Worm (Caenorhabditis elegans) whole organism, L1 larva: ENCODE data around the gene hlb-1.
A peak's percentile ranks its signal among the peaks of the same experiment; 100 is the strongest.

Experiments used
- C04F5.9 ChIP-seq: sonication (generic microtip); optimal IDR thresholded peaks from 2 replicates; lab custom pipeline; 2016; ENCODE audit warnings: missing genetic modification characterization, missing compliant biosample characterization
- C16A3.4 ChIP-seq: fragments of 150-350 bp; optimal IDR thresholded peaks from 2 replicates; lab custom pipeline; 2014; ENCODE audit warnings: missing biosample characterization, missing genetic modification characterization
- F16B12.6 ChIP-seq: fragments of 150-350 bp; optimal IDR thresholded peaks from 2 replicates; lab custom pipeline; 2014; ENCODE audit warnings: missing biosample characterization, missing genetic modification characterization
- ama-1 ChIP-seq: fragments of 150-350 bp; optimal IDR thresholded peaks from 2 replicates; lab custom pipeline; 2014
- blmp-1 ChIP-seq: fragments of 150-350 bp; optimal IDR thresholded peaks from 2 replicates; lab custom pipeline; 2014; ENCODE audit warnings: missing biosample characterization, missing genetic modification characterization
- ceh-63 ChIP-seq: fragments of 200-800 bp; sonication (Bioruptor generic); optimal IDR thresholded peaks from 2 replicates; lab custom pipeline; 2018; ENCODE audit warnings: mild to moderate bottlenecking, missing genetic modification characterization, missing compliant biosample characterization
- ceh-8 ChIP-seq: fragments of 200-800 bp; sonication (Bioruptor generic); optimal IDR thresholded peaks from 2 replicates; lab custom pipeline; 2018; ENCODE audit warnings: mild to moderate bottlenecking, missing genetic modification characterization, moderate library complexity, missing compliant biosample characterization
- ceh-82 ChIP-seq, 3 experiments: fragments of 150-350 bp in 1 of 3; sonication (generic microtip) in 2 of 3; optimal IDR thresholded peaks; 2 replicates each; lab custom pipeline; 2014 to 2017; ENCODE audit warnings: missing biosample characterization in 3 of 3, missing genetic modification characterization in 3 of 3
- dpl-1 ChIP-seq, 3 experiments: fragments of 150-350 bp in 2 of 3; sonication (generic microtip) in 1 of 3; optimal IDR thresholded peaks; 2 replicates each; lab custom pipeline; 2014 to 2017; ENCODE audit warnings: missing biosample characterization in 3 of 3, missing genetic modification characterization in 3 of 3, missing genetic modification reagents in 3 of 3
- dsc-1 ChIP-seq: sonication (generic microtip); optimal IDR thresholded peaks from 2 replicates; lab custom pipeline; 2016; ENCODE audit warnings: mild to moderate bottlenecking, missing genetic modification characterization, missing compliant biosample characterization
- efl-3 ChIP-seq: fragments of 200-800 bp; sonication (Bioruptor generic); optimal IDR thresholded peaks from 2 replicates; lab custom pipeline; 2018; ENCODE audit warnings: mild to moderate bottlenecking, missing genetic modification characterization, missing compliant biosample characterization
- egl-27 ChIP-seq, 2 experiments: fragments of 150-350 bp in 1 of 2; sonication (generic microtip); optimal IDR thresholded peaks; 3 replicates each; lab custom pipeline; 2017 to 2018; ENCODE audit warnings: missing biosample characterization in 2 of 2, missing genetic modification characterization in 2 of 2, missing genetic modification reagents in 2 of 2
- elt-2 ChIP-seq: sonication (generic microtip); optimal IDR thresholded peaks from 2 replicates; lab custom pipeline; 2016; ENCODE audit warnings: missing genetic modification characterization, mild to moderate bottlenecking, inconsistent platforms, missing compliant biosample characterization, missing genetic modification reagents
- elt-3 ChIP-seq, 6 experiments: fragments of 150-350 bp in 1 of 6; sonication (generic microtip); optimal IDR thresholded peaks; 2 replicates each; lab custom pipeline; 2017 to 2018; ENCODE audit warnings: missing biosample characterization in 6 of 6, missing genetic modification characterization in 6 of 6, inconsistent platforms in 1 of 6
- fkh-10 ChIP-seq: sonication (generic microtip); optimal IDR thresholded peaks from 2 replicates; lab custom pipeline; 2017; ENCODE audit warnings: missing biosample characterization, missing genetic modification reagents, missing genetic modification characterization
- fkh-8 ChIP-seq: sonication (generic microtip); optimal IDR thresholded peaks from 2 replicates; lab custom pipeline; 2016; ENCODE audit warnings: mild to moderate bottlenecking, missing genetic modification characterization, missing compliant biosample characterization
- fos-1 ChIP-seq: fragments of 150-350 bp; optimal IDR thresholded peaks from 2 replicates; lab custom pipeline; 2014; ENCODE audit warnings: missing biosample characterization, missing genetic modification characterization
- hpl-2 ChIP-seq: fragments of 150-350 bp; optimal IDR thresholded peaks from 2 replicates; lab custom pipeline; 2014; ENCODE audit warnings: missing biosample characterization, missing genetic modification reagents, missing genetic modification characterization
- irx-1 ChIP-seq: sonication (generic microtip); optimal IDR thresholded peaks from 2 replicates; lab custom pipeline; 2016; ENCODE audit warnings: missing genetic modification characterization, missing compliant biosample characterization
- lin-14 ChIP-seq: fragments of 200-800 bp; sonication (Bioruptor generic); optimal IDR thresholded peaks from 2 replicates; lab custom pipeline; 2018; ENCODE audit warnings: mild to moderate bottlenecking, missing genetic modification characterization, moderate library complexity, missing compliant biosample characterization
- lin-39 ChIP-seq: fragments of 150-350 bp; optimal IDR thresholded peaks from 2 replicates; lab custom pipeline; 2014; ENCODE audit warnings: missing biosample characterization, missing genetic modification reagents, missing genetic modification characterization
- mdl-1 ChIP-seq, 2 experiments: fragments of 150-350 bp; optimal IDR thresholded peaks; 2 replicates each; lab custom pipeline; 2014 to 2017; ENCODE audit warnings: missing biosample characterization in 2 of 2, missing genetic modification characterization in 2 of 2, inconsistent platforms in 1 of 2
- nhr-19 ChIP-seq: fragments of 200-800 bp; sonication (Bioruptor generic); conservative IDR thresholded peaks from 2 replicates; pipeline ENCODE4 v1.3.6; 2022; ENCODE audit warnings: missing genetic modification characterization, missing compliant biosample characterization
- nhr-20 ChIP-seq: sonication (generic microtip); optimal IDR thresholded peaks from 2 replicates; lab custom pipeline; 2016; ENCODE audit warnings: mild to moderate bottlenecking, missing genetic modification characterization, missing compliant biosample characterization
- nhr-47 ChIP-seq: sonication (generic microtip); optimal IDR thresholded peaks from 2 replicates; lab custom pipeline; 2016; ENCODE audit warnings: mild to moderate bottlenecking, missing genetic modification characterization, moderate library complexity, missing compliant biosample characterization
- nhr-71 ChIP-seq: sonication (generic microtip); optimal IDR thresholded peaks from 2 replicates; lab custom pipeline; 2016; ENCODE audit warnings: mild to moderate bottlenecking, missing genetic modification characterization, moderate library complexity, missing compliant biosample characterization
- nhr-77 ChIP-seq: fragments of 150-350 bp; optimal IDR thresholded peaks from 2 replicates; lab custom pipeline; 2014; ENCODE audit warnings: missing biosample characterization, missing genetic modification characterization
- nhr-84 ChIP-seq: sonication (generic microtip); optimal IDR thresholded peaks from 2 replicates; lab custom pipeline; 2017; ENCODE audit warnings: missing biosample characterization, missing genetic modification characterization
- rnt-1 ChIP-seq: sonication (generic microtip); optimal IDR thresholded peaks from 2 replicates; lab custom pipeline; 2016; ENCODE audit warnings: mild to moderate bottlenecking, missing genetic modification characterization, moderate library complexity, missing compliant biosample characterization
- skn-1 ChIP-seq: fragments of 150-350 bp; optimal IDR thresholded peaks from 2 replicates; lab custom pipeline; 2014; ENCODE audit warnings: missing biosample characterization, missing genetic modification characterization
- snu-23 ChIP-seq: sonication (generic microtip); optimal IDR thresholded peaks from 2 replicates; lab custom pipeline; 2016; ENCODE audit warnings: missing genetic modification characterization, missing compliant biosample characterization
- tlp-1 ChIP-seq: fragments of 150-350 bp; optimal IDR thresholded peaks from 2 replicates; lab custom pipeline; 2014; ENCODE audit warnings: missing biosample characterization, missing genetic modification characterization
- unc-130 ChIP-seq: fragments of 150-350 bp; optimal IDR thresholded peaks from 2 replicates; lab custom pipeline; 2017; ENCODE audit warnings: missing biosample characterization, missing genetic modification characterization, inconsistent platforms
- unc-30 ChIP-seq: sonication (generic microtip); optimal IDR thresholded peaks from 2 replicates; lab custom pipeline; 2017; ENCODE audit warnings: missing biosample characterization, missing genetic modification characterization
- unc-62 ChIP-seq: fragments of 150-350 bp; optimal IDR thresholded peaks from 2 replicates; lab custom pipeline; 2014; ENCODE audit warnings: missing biosample characterization, missing genetic modification reagents, missing genetic modification characterization
- unc-86 ChIP-seq: sonication (generic microtip); optimal IDR thresholded peaks from 2 replicates; lab custom pipeline; 2016; ENCODE audit warnings: missing genetic modification characterization, missing compliant biosample characterization
- vab-15 ChIP-seq: sonication (generic microtip); optimal IDR thresholded peaks from 2 replicates; lab custom pipeline; 2017; ENCODE audit warnings: missing genotype, mild to moderate bottlenecking, missing genetic modification characterization, missing compliant biosample characterization

The hlb-1 gene

DNA sequence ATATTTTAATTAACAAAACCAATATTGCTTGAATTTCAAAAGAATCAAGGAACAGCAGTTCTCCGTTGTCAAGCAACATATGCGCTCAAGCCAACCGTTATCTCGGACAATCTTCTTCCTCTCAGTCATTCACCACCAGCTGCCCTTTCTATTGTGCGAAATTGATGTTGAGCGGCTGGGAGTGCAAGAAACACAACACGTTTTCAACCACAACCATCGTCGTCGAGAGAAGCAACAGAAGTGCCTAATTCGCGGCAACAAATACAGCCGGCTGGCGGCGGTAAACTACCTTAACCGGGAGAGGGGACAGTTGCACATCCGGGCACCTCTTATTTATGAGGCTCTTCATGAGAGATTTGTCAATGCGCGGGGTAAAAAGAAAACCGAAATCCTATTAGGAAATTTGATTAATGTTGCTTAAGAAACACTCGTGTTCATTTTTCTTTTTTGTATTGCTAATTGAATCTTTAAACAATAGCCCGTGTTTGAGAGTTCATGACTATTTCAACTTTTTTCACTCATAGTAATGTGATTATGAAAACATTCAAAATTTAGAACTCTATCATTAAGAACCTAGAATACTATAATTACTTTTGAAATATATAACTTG lies 674 bp downstream of the hlb-1 start:
- TF ChIP-seq irx-1 (no peak), elt-3 (tag; optimal IDR thresholded peaks at IDR 0.05; lab: Kevin White, UChicago) (no peak), nhr-47 (tag; lab: Kevin White, UChicago) (no peak), ceh-82 (tag; optimal IDR thresholded peaks at IDR 0.05; lab: Kevin White, UChicago) (no peak), dsc-1 (tag; lab: Kevin White, UChicago) (no peak), vab-15 (tag; lab: Kevin White, UChicago) (no peak), lin-14 (GFP tag; lab: Kevin White, UChicago) (peak; percentile 29), unc-86 (tag; lab: Kevin White, UChicago) (no peak)

DNA sequence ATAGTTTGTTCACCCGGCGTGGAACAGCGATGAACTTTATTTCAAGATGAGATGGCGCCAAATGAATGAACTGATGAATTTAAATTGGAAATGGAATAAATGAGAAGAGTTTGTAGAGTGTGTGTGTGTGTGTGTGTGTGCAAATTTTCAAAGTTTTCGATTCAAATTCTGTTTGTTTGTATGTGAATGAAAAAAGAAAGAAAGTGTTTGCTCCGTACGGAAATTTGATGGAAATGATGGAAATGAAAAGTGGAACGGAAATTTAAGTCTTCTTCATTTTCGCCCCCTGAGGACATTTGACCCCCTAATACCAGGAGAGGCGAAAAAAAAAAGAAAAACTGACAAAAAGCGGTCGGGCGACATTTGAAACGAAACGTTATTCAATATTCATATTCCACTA lies 4.5 kb downstream of the hlb-1 start:
- no peak for TF ChIP-seq unc-30 (tag; lab: Kevin White, UChicago)
- TF ChIP-seq ceh-8 (GFP tag; lab: Kevin White, UChicago), result no peak
- no peak for TF ChIP-seq fkh-8 (tag; lab: Kevin White, UChicago)
- TF ChIP-seq skn-1 (tag; lab: Kevin White, UChicago), result no peak
- no peak for TF ChIP-seq vab-15 (tag; lab: Kevin White, UChicago)
- no peak for TF ChIP-seq efl-3
- no peak for TF ChIP-seq blmp-1
- no peak for TF ChIP-seq C16A3.4 (tag; lab: Kevin White, UChicago)
- TF ChIP-seq tlp-1 (tag; lab: Kevin White, UChicago), result no peak
- no peak for TF ChIP-seq C04F5.9 (tag; lab: Kevin White, UChicago)
- no peak for TF ChIP-seq ama-1
- TF ChIP-seq nhr-84, result no peak
- no peak for TF ChIP-seq nhr-47 (tag; lab: Kevin White, UChicago)
- TF ChIP-seq fkh-10, result no peak

DNA sequence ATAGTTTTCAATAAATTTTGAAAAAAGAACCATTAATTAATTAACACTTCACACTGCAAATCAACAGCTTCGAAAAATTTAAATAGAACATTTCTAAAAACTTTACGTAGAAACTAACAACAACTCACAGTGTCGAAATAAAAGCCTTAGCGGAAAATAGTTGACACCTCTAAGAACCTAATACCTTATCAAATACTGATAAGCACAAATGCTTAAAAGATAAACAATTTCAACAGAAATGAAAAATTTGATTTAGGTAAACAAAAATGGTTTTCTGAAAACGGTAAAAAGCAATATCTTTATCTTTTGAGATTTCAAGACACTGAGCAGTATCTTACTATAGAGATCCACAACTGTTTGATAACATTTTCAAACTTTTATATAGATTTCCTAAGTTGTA lies 5.7 kb downstream of the hlb-1 start:
- TF ChIP-seq elt-2, result peak; percentile 58
- no peak for TF ChIP-seq hpl-2 (GFP tag; lab: Kevin White, UChicago)
- TF ChIP-seq ceh-63, result no peak
- no peak for TF ChIP-seq fos-1 (tag; lab: Kevin White, UChicago)
- TF ChIP-seq lin-39 (tag; lab: Kevin White, UChicago), result no peak
- TF ChIP-seq mdl-1 (tag; optimal IDR thresholded peaks at IDR 0.05; lab: Kevin White, UChicago), result no peak
- no peak for TF ChIP-seq F16B12.6

DNA sequence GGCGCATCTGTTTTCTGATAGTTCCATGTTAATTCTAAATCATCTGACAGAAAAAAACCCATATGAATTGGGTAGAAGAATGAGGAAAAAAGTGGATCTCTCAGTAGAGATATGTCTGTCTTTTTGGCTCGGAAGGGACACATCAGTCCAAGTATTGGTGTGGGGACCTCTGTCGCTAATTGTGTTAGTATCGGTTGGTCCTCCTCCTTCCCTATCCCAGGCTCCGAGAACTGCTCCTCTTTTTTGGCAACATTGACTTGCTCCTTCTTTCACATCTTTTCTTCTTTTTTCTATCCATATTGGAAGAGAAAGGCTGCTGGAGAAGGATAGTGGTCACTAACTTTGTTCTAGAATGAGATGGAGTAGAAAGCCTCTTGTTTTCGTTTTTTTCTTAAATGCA lies 6.6 kb downstream of the hlb-1 start:
- no peak for TF ChIP-seq unc-62 (GFP tag; lab: Kevin White, UChicago)
- TF ChIP-seq elt-3 (tag; optimal IDR thresholded peaks at IDR 0.05; lab: Kevin White, UChicago), result no peak
- TF ChIP-seq nhr-77, result no peak
- peak; percentile 55 for TF ChIP-seq lin-14 (GFP tag; lab: Kevin White, UChicago)
- TF ChIP-seq egl-27 (tag; optimal IDR thresholded peaks at IDR 0.05; lab: Kevin White, UChicago), result no peak

DNA sequence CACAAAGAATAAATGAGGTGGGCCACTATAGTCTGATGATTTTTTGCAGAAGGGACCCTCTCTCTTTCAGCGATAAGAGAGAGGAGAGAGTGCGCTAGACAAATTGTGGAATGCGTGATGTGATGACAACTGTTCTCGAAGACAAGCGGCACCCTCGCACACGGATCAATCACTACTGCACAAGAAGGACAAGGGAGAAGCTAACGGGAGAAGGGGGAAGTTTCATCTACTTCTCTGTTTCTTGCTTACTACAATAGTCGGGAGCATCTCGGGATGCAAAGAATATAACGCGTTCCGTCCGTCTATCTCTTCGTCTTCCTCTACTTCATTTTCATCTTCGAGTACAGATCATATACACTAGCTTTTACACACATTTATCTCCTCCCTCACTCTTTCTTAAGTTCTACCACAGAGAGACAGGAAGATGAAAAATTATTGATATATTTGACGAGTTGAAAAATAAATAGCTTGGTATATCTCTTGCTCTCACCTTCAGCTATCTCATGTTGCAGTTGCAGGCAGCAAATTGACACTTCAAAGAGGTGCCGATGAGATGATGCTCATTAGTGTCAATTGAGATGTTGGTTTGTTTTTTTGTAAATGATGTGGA lies 9.1 kb downstream of the hlb-1 start:
- TF ChIP-seq rnt-1 (peak; percentile 63), elt-2 (no peak), dsc-1 (tag; lab: Kevin White, UChicago) (no peak), nhr-20 (peak; percentile 16), dpl-1 (GFP tag; optimal IDR thresholded peaks at IDR 0.05; lab: Kevin White, UChicago) (no peak), nhr-71 (tag; lab: Kevin White, UChicago) (peak; percentile 58), snu-23 (GFP tag; lab: Kevin White, UChicago) (peak; percentile 2), lin-14 (GFP tag; lab: Kevin White, UChicago) (peak; percentile 80), unc-130 (peak; percentile 40), nhr-19 (GFP tag; lab: Robert Waterston, UW) (peak; percentile 10; the same call in 1 of the 2 replicates)
